Fruit fly (Drosophila melanogaster) whole organism, embryonic: Measurements from ENCODE around the gene Phyhd1.

ENCODE experiments used
- B-H2 ChIP-seq: fragments of 200-800 bp; sonication (Bioruptor generic); optimal IDR thresholded peaks from 2 replicates; lab custom pipeline; 2018; ENCODE audit warnings: missing biosample characterization, mild to moderate bottlenecking, missing genetic modification characterization
- Bteb2 ChIP-seq: fragments of 200-800 bp; sonication (Bioruptor generic); optimal IDR thresholded peaks from 2 replicates; lab custom pipeline; 2016; ENCODE audit warnings: missing biosample characterization, missing genetic modification characterization
- CG10147 ChIP-seq: fragments of 200-800 bp; sonication (Bioruptor generic); optimal IDR thresholded peaks from 2 replicates; lab custom pipeline; 2019; ENCODE audit warnings: missing biosample characterization, mild to moderate bottlenecking, missing genetic modification characterization, moderate library complexity
- CG12769 ChIP-seq: fragments of 200-800 bp; sonication (Bioruptor generic); optimal IDR thresholded peaks from 2 replicates; lab custom pipeline; 2019; ENCODE audit warnings: missing biosample characterization, mild to moderate bottlenecking, missing genetic modification characterization, moderate library complexity
- CG13424 ChIP-seq: fragments of 200-800 bp; sonication (Bioruptor generic); optimal IDR thresholded peaks from 2 replicates; lab custom pipeline; 2019; ENCODE audit warnings: missing biosample characterization, mild to moderate bottlenecking, missing genetic modification characterization, moderate library complexity
- CG17829 ChIP-seq: fragments of 200-800 bp; optimal IDR thresholded peaks from 2 replicates; lab custom pipeline; 2019; ENCODE audit warnings: missing biosample characterization, mild to moderate bottlenecking, missing genetic modification characterization, moderate library complexity
- CG17912 ChIP-seq: fragments of 200-800 bp; sonication (Bioruptor generic); optimal IDR thresholded peaks from 2 replicates; lab custom pipeline; 2018; ENCODE audit warnings: missing biosample characterization, mild to moderate bottlenecking, missing genetic modification characterization
- CG18764 ChIP-seq: fragments of 200-800 bp; sonication (Bioruptor generic); optimal IDR thresholded peaks from 3 replicates; lab custom pipeline; 2016; ENCODE audit warnings: missing biosample characterization, missing genetic modification characterization
- CG2889 ChIP-seq: fragments of 200-800 bp; sonication (Bioruptor generic); IDR thresholded peaks from 3 replicates; pipeline ENCODE4 v1.3.6; 2022; ENCODE audit warnings: missing biosample characterization, missing genetic modification characterization
- CG3065 ChIP-seq: fragments of 200-800 bp; sonication (Bioruptor generic); optimal IDR thresholded peaks from 2 replicates; lab custom pipeline; 2016; ENCODE audit warnings: missing biosample characterization, missing genetic modification characterization
- CG3407 ChIP-seq: fragments of 200-800 bp; sonication (Bioruptor generic); optimal IDR thresholded peaks from 2 replicates; lab custom pipeline; 2018; ENCODE audit warnings: missing biosample characterization, mild to moderate bottlenecking, missing genetic modification characterization
- CG3726 ChIP-seq: fragments of 200-800 bp; sonication (Bioruptor generic); IDR thresholded peaks from 3 replicates; pipeline ENCODE4, ENCODE4 v1.3.6; 2022; ENCODE audit warnings: missing biosample characterization, missing genetic modification characterization
- CG4282 ChIP-seq: fragments of 200-800 bp; sonication (Bioruptor generic); optimal IDR thresholded peaks from 2 replicates; lab custom pipeline; 2016; ENCODE audit warnings: missing biosample characterization, missing genetic modification characterization
- CG43689 ChIP-seq: fragments of 200-800 bp; sonication (Bioruptor generic); IDR thresholded peaks from 2 replicates; pipeline ENCODE4 v1.3.6; 2022; ENCODE audit warnings: missing biosample characterization, missing genetic modification characterization
- CG6813 ChIP-seq: fragments of 200-800 bp; sonication (Bioruptor generic); optimal IDR thresholded peaks from 2 replicates; lab custom pipeline; 2017; ENCODE audit warnings: missing biosample characterization, missing genetic modification characterization, mild to moderate bottlenecking, moderate library complexity, missing genetic modification reagents
- CG7556 ChIP-seq: fragments of 200-800 bp; sonication (Bioruptor generic); optimal IDR thresholded peaks from 2 replicates; lab custom pipeline; 2017; ENCODE audit warnings: missing biosample characterization, mild to moderate bottlenecking, missing genetic modification characterization
- CG7745 ChIP-seq: fragments of 200-800 bp; sonication (Bioruptor generic); optimal IDR thresholded peaks from 2 replicates; lab custom pipeline; 2018; ENCODE audit warnings: missing biosample characterization, mild to moderate bottlenecking, missing genetic modification characterization, moderate library complexity
- CG8089 ChIP-seq: fragments of 200-800 bp; sonication (Bioruptor generic); optimal IDR thresholded peaks from 3 replicates; lab custom pipeline; 2016; ENCODE audit warnings: missing biosample characterization, missing genetic modification characterization
- CG8359 ChIP-seq: fragments of 200-800 bp; sonication (Bioruptor generic); optimal IDR thresholded peaks from 2 replicates; lab custom pipeline; 2017; ENCODE audit warnings: missing biosample characterization, mild to moderate bottlenecking, missing genetic modification characterization, borderline replicate concordance
- CG9437 ChIP-seq: fragments of 200-800 bp; sonication (Bioruptor generic); optimal IDR thresholded peaks from 2 replicates; lab custom pipeline; 2018; ENCODE audit warnings: missing biosample characterization, mild to moderate bottlenecking, missing genetic modification characterization
- Camta ChIP-seq: fragments of 200-800 bp; sonication (Bioruptor generic); optimal IDR thresholded peaks from 2 replicates; lab custom pipeline; 2016; ENCODE audit warnings: missing biosample characterization, missing genetic modification characterization
- CoRest ChIP-seq: fragments of 200-800 bp; sonication (Bioruptor generic); optimal IDR thresholded peaks from 3 replicates; lab custom pipeline; 2018; ENCODE audit warnings: missing biosample characterization, mild to moderate bottlenecking, missing genetic modification characterization, moderate library complexity
- CrebB ChIP-seq: fragments of 200-800 bp; sonication (Bioruptor generic); optimal IDR thresholded peaks from 3 replicates; lab custom pipeline; 2018; ENCODE audit warnings: missing biosample characterization, mild to moderate bottlenecking, missing genetic modification characterization
- Fer3 ChIP-seq: fragments of 200-800 bp; sonication (Bioruptor generic); optimal IDR thresholded peaks from 2 replicates; lab custom pipeline; 2018; ENCODE audit warnings: missing biosample characterization, mild to moderate bottlenecking, missing genetic modification characterization, moderate library complexity
- H2.0 ChIP-seq: fragments of 200-800 bp; sonication (Bioruptor generic); IDR thresholded peaks from 2 replicates; pipeline ENCODE4 v1.3.6; 2022; ENCODE audit warnings: missing biosample characterization, missing genetic modification characterization
- Jarid2 ChIP-seq: fragments of 200-800 bp; sonication (Bioruptor generic); optimal IDR thresholded peaks from 3 replicates; lab custom pipeline; 2017; ENCODE audit warnings: mild to moderate bottlenecking, missing biosample characterization, missing genetic modification reagents, missing genetic modification characterization
- MBD-R2 ChIP-seq: fragments of 200-800 bp; sonication (Bioruptor generic); IDR thresholded peaks from 2 replicates; pipeline ENCODE4 v1.3.6; 2022; ENCODE audit warnings: missing biosample characterization, missing genetic modification characterization
- Med ChIP-seq: fragments of 200-800 bp; sonication (Bioruptor generic); peaks from one replicate; lab custom pipeline; 2016; ENCODE audit warnings: missing biosample characterization, missing genetic modification characterization, mild to moderate bottlenecking, inconsistent platforms, moderate library complexity
- Side ChIP-seq: fragments of 200-800 bp; sonication (Bioruptor generic); optimal IDR thresholded peaks from 2 replicates; lab custom pipeline; 2016; ENCODE audit warnings: missing biosample characterization, missing genetic modification characterization
- Sry-β ChIP-seq: fragments of 200-800 bp; sonication (Bioruptor generic); optimal IDR thresholded peaks from 2 replicates; lab custom pipeline; 2018; ENCODE audit warnings: missing biosample characterization, mild to moderate bottlenecking, missing genetic modification characterization, moderate library complexity
- ab ChIP-seq: fragments of 200-800 bp; sonication (Bioruptor generic); optimal IDR thresholded peaks from 2 replicates; lab custom pipeline; 2016; ENCODE audit warnings: missing biosample characterization, missing genetic modification characterization
- bowl ChIP-seq: fragments of 200-800 bp; sonication (Bioruptor generic); IDR thresholded peaks from 2 replicates; pipeline ENCODE4 v1.3.6; 2022; ENCODE audit warnings: missing biosample characterization, missing genetic modification characterization
- bsh ChIP-seq, 2 experiments: fragments of 200-800 bp; sonication (Bioruptor generic); optimal IDR thresholded peaks; 2 replicates each; lab custom pipeline; 2017 to 2018; ENCODE audit warnings: mild to moderate bottlenecking in 2 of 2, missing biosample characterization in 2 of 2, missing genetic modification characterization in 2 of 2, moderate library complexity in 1 of 2
- cg ChIP-seq: fragments of 200-800 bp; sonication (Bioruptor generic); optimal IDR thresholded peaks from 3 replicates; lab custom pipeline; 2019; ENCODE audit warnings: missing biosample characterization, mild to moderate bottlenecking, missing genetic modification characterization, moderate library complexity
- chinmo ChIP-seq: fragments of 200-800 bp; sonication (Bioruptor generic); IDR thresholded peaks from 4 replicates; pipeline ENCODE4 v1.3.6; 2022; ENCODE audit warnings: missing biosample characterization, missing genetic modification characterization; ENCODE audit not compliant: partially characterized antibody
- dan ChIP-seq: fragments of 200-800 bp; sonication (Bioruptor generic); IDR thresholded peaks from 2 replicates; pipeline ENCODE4 v1.3.6; 2022; ENCODE audit warnings: missing biosample characterization, missing genetic modification characterization
- dm ChIP-seq: fragments of 200-800 bp; sonication (Bioruptor generic); optimal IDR thresholded peaks from 3 replicates; lab custom pipeline; 2016; ENCODE audit warnings: missing biosample characterization, missing genetic modification characterization
- esg ChIP-seq: fragments of 200-800 bp; sonication (Bioruptor generic); conservative IDR thresholded peaks from 2 replicates; pipeline ENCODE4 v1.3.6; 2022; ENCODE audit warnings: missing biosample characterization, missing genetic modification characterization
- ewg ChIP-seq: fragments of 200-800 bp; sonication (Bioruptor generic); optimal IDR thresholded peaks from 3 replicates; lab custom pipeline; 2017; ENCODE audit warnings: mild to moderate bottlenecking, missing biosample characterization, missing genetic modification reagents, missing genetic modification characterization
- gem ChIP-seq: fragments of 200-800 bp; sonication (Bioruptor generic); optimal IDR thresholded peaks from 2 replicates; lab custom pipeline; 2019; ENCODE audit warnings: missing biosample characterization, mild to moderate bottlenecking, missing genetic modification characterization, moderate library complexity
- hb ChIP-seq: fragments of 200-800 bp; sonication (Bioruptor generic); IDR thresholded peaks from 3 replicates; pipeline ENCODE4 v1.3.6; 2022; ENCODE audit warnings: missing biosample characterization, missing genetic modification characterization; ENCODE audit not compliant: partially characterized antibody
- insv ChIP-seq, 2 experiments: fragments of 200-800 bp; sonication (Bioruptor generic); optimal IDR thresholded peaks; 3 replicates each; lab custom pipeline; 2016 to 2018; ENCODE audit warnings: missing biosample characterization in 2 of 2, missing genetic modification characterization in 2 of 2
- inv ChIP-seq: fragments of 200-800 bp; sonication (Bioruptor generic); IDR thresholded peaks from 2 replicates; pipeline ENCODE4 v1.3.6; 2022; ENCODE audit warnings: missing biosample characterization, missing genetic modification characterization; ENCODE audit not compliant: partially characterized antibody
- phol ChIP-seq: fragments of 200-800 bp; sonication (Bioruptor generic); optimal IDR thresholded peaks from 3 replicates; lab custom pipeline; 2018; ENCODE audit warnings: missing biosample characterization, mild to moderate bottlenecking, missing genetic modification characterization, moderate library complexity
- pnt ChIP-seq: fragments of 200-800 bp; sonication (Bioruptor generic); optimal IDR thresholded peaks from 3 replicates; lab custom pipeline; 2016; ENCODE audit warnings: missing biosample characterization, missing genetic modification characterization
- pzg ChIP-seq: fragments of 200-800 bp; sonication (Bioruptor generic); optimal IDR thresholded peaks from 3 replicates; lab custom pipeline; 2018; ENCODE audit warnings: missing biosample characterization, mild to moderate bottlenecking, missing genetic modification characterization, moderate library complexity
- row ChIP-seq: fragments of 200-800 bp; sonication (Bioruptor generic); IDR thresholded peaks from 3 replicates; pipeline ENCODE4 v1.3.6; 2022; ENCODE audit warnings: missing biosample characterization, missing genetic modification characterization
- sd ChIP-seq: fragments of 200-800 bp; sonication (Bioruptor generic); optimal IDR thresholded peaks from 3 replicates; lab custom pipeline; 2018; ENCODE audit warnings: missing biosample characterization, mild to moderate bottlenecking, missing genetic modification characterization, moderate library complexity
- tup ChIP-seq: fragments of 200-800 bp; sonication (Bioruptor generic); optimal IDR thresholded peaks from 2 replicates; lab custom pipeline; 2016; ENCODE audit warnings: missing biosample characterization, mild to moderate bottlenecking, missing genetic modification characterization, moderate library complexity
- twi ChIP-seq: fragments of 200-800 bp; optimal IDR thresholded peaks from 2 replicates; lab custom pipeline; 2019; ENCODE audit warnings: missing biosample characterization, mild to moderate bottlenecking, missing genetic modification characterization, moderate library complexity
- usp ChIP-seq: fragments of >200 bp; optimal IDR thresholded peaks from 2 replicates; lab custom pipeline; 2017; ENCODE audit warnings: missing biosample characterization, missing genetic modification characterization

Gene Phyhd1

dm6 chr3R:10641284-10641683 lies 39.4 kb downstream of the Phyhd1 start (continued):
- no peak for TF ChIP-seq Jarid2 (GFP tag; lab: Kevin White, UChicago)
- TF ChIP-seq sd (tag; lab: Kevin White, UChicago): no peak
- no peak for TF ChIP-seq CG7745 (tag; lab: Kevin White, UChicago)
- no peak for TF ChIP-seq insv (GFP tag; optimal IDR thresholded peaks at IDR 0.05; lab: Kevin White, UChicago)
- TF ChIP-seq CG17912 (GFP tag; lab: Kevin White, UChicago): no peak
- TF ChIP-seq CG3407 (GFP tag; lab: Kevin White, UChicago): peak; percentile 18
- no peak for TF ChIP-seq Side (GFP tag; lab: Kevin White, UChicago)
- TF ChIP-seq dm (GFP tag; lab: Kevin White, UChicago): no peak
- TF ChIP-seq inv (GFP tag; lab: Robert Waterston, UW): no peak
- no peak for TF ChIP-seq CG12769 (tag; lab: Kevin White, UChicago)
- TF ChIP-seq tup (GFP tag; lab: Kevin White, UChicago): no peak
- TF ChIP-seq hb (GFP tag; lab: Robert Waterston, UW): no peak
- TF ChIP-seq CG3065 (GFP tag; lab: Kevin White, UChicago): no peak
- peak; percentile 22 for TF ChIP-seq CG18764 (GFP tag; lab: Kevin White, UChicago)
- no peak for TF ChIP-seq chinmo (GFP tag; lab: Robert Waterston, UW)
- no peak for TF ChIP-seq bowl (GFP tag; lab: Robert Waterston, UW)
- TF ChIP-seq CoRest: peak; percentile 42
- TF ChIP-seq CG2889 (GFP tag; lab: Robert Waterston, UW): no peak
- no peak for TF ChIP-seq CG8359 (GFP tag; lab: Kevin White, UChicago)
- no peak for TF ChIP-seq cg
- TF ChIP-seq Fer3 (tag; lab: Kevin White, UChicago): no peak
- peak; percentile 74 for TF ChIP-seq gem (tag; lab: Kevin White, UChicago)
- no peak for TF ChIP-seq B-H2
- TF ChIP-seq pzg: no peak
- TF ChIP-seq CG8089 (GFP tag; lab: Kevin White, UChicago): no peak
- TF ChIP-seq MBD-R2 (GFP tag; lab: Robert Waterston, UW): no peak
- no peak for TF ChIP-seq CG43689 (GFP tag; lab: Robert Waterston, UW)
- TF ChIP-seq Med (GFP tag; lab: Kevin White, UChicago): no peak
- no peak for TF ChIP-seq CG6813 (GFP tag; lab: Kevin White, UChicago)
- TF ChIP-seq CG7556 (GFP tag; lab: Kevin White, UChicago): peak; percentile 51
- peak; percentile 73 for TF ChIP-seq row (GFP tag; lab: Robert Waterston, UW)
- no peak for TF ChIP-seq CG10147 (GFP tag; lab: Kevin White, UChicago)
- TF ChIP-seq Bteb2: no peak
- no peak for TF ChIP-seq esg (GFP tag; lab: Robert Waterston, UW)
- TF ChIP-seq phol (tag; lab: Kevin White, UChicago): peak; percentile 68
- TF ChIP-seq CG4282 (GFP tag; lab: Kevin White, UChicago): no peak
- no peak for TF ChIP-seq Camta (GFP tag; lab: Kevin White, UChicago)
- peak; percentile 6 for TF ChIP-seq CG13424 (tag; lab: Kevin White, UChicago)
- no peak for TF ChIP-seq dan (GFP tag; lab: Robert Waterston, UW)
- no peak for TF ChIP-seq ewg (GFP tag; lab: Kevin White, UChicago)
- no peak for TF ChIP-seq CG9437
- no peak for TF ChIP-seq usp (GFP tag; lab: Kevin White, UChicago)
- no peak for TF ChIP-seq H2.0 (GFP tag; lab: Robert Waterston, UW)
- TF ChIP-seq CG17829: peak; percentile 56
- peak; percentile 11 for TF ChIP-seq pnt (GFP tag; lab: Kevin White, UChicago)
- TF ChIP-seq CG3726 (GFP tag; lab: Robert Waterston, UW): no peak
- TF ChIP-seq Sry-β (GFP tag; lab: Kevin White, UChicago): no peak
- no peak for TF ChIP-seq twi (tag; lab: Kevin White, UChicago)
- TF ChIP-seq bsh (GFP tag; optimal IDR thresholded peaks at IDR 0.05; lab: Kevin White, UChicago): peak in 1 of 2 experiments; percentile 60
- no peak for TF ChIP-seq CrebB (tag; lab: Kevin White, UChicago)
- TF ChIP-seq ab (GFP tag; lab: Kevin White, UChicago): no peak
